Fruit fly (Drosophila melanogaster) whole organism, pupa: ENCODE results near the gene Fst.

ENCODE experiments used
- CG10348 ChIP-seq: fragments of 200-800 bp; sonication (Bioruptor generic); IDR thresholded peaks from 2 replicates; pipeline ENCODE4 v1.3.6; 2022; ENCODE audit warnings: missing biosample characterization, missing genetic modification characterization
- CG12605 ChIP-seq: fragments of 200-800 bp; sonication (Bioruptor generic); IDR thresholded peaks from 2 replicates; pipeline ENCODE4 v1.3.6; 2022; ENCODE audit warnings: missing biosample characterization, missing genetic modification characterization
- CG13204 ChIP-seq: fragments of 200-800 bp; sonication (Bioruptor generic); optimal IDR thresholded peaks from 2 replicates; lab custom pipeline; 2018; ENCODE audit warnings: missing biosample characterization, mild to moderate bottlenecking, missing genetic modification characterization, moderate library complexity
- CG14655 ChIP-seq: fragments of 200-800 bp; sonication (Bioruptor generic); optimal IDR thresholded peaks from 3 replicates; lab custom pipeline; 2017; ENCODE audit warnings: mild to moderate bottlenecking, missing biosample characterization, missing genetic modification reagents, missing genetic modification characterization
- CG15710 ChIP-seq: fragments of 200-800 bp; sonication (Bioruptor generic); optimal IDR thresholded peaks from 2 replicates; lab custom pipeline; 2018; ENCODE audit warnings: missing biosample characterization, mild to moderate bottlenecking, missing genetic modification characterization, moderate library complexity
- CG17806 ChIP-seq: fragments of 200-800 bp; sonication (Bioruptor generic); optimal IDR thresholded peaks from 2 replicates; lab custom pipeline; 2018; ENCODE audit warnings: missing biosample characterization, mild to moderate bottlenecking, missing genetic modification characterization, moderate library complexity
- CG9948 ChIP-seq: fragments of 200-800 bp; sonication (Bioruptor generic); optimal IDR thresholded peaks from 2 replicates; lab custom pipeline; 2018; ENCODE audit warnings: missing biosample characterization, mild to moderate bottlenecking, missing genetic modification characterization, moderate library complexity
- EcR ChIP-seq: fragments of 200-800 bp; sonication (Bioruptor generic); optimal IDR thresholded peaks from 3 replicates; lab custom pipeline; 2019; ENCODE audit warnings: missing biosample characterization, missing genetic modification characterization, mild to moderate bottlenecking, moderate library complexity, missing genetic modification reagents
- Snoo ChIP-seq: fragments of 200-800 bp; sonication (Bioruptor generic); optimal IDR thresholded peaks from 3 replicates; lab custom pipeline; 2017; ENCODE audit warnings: missing biosample characterization, mild to moderate bottlenecking, missing genetic modification characterization, inconsistent platforms
- rn ChIP-seq: fragments of 200-800 bp; sonication (Bioruptor generic); IDR thresholded peaks from 2 replicates; pipeline ENCODE4 v1.3.6; 2022; ENCODE audit warnings: missing biosample characterization, missing genetic modification characterization

dm6 chr3R:9632110-9632921 is 13.6 kb downstream of the Fst start:
- TF ChIP-seq CG15710 (tag; lab: Kevin White, UChicago) (no peak), CG14655 (GFP tag; lab: Kevin White, UChicago) (no peak), CG17806 (tag; lab: Kevin White, UChicago) (no peak), CG13204 (no peak), CG9948 (tag; lab: Kevin White, UChicago) (no peak), rn (no peak), Snoo (tag; lab: Kevin White, UChicago) (no peak), EcR (GFP tag; lab: Kevin White, UChicago) (no peak), CG12605 (GFP tag; lab: Robert Waterston, UW) (no peak), CG10348 (GFP tag; lab: Robert Waterston, UW) (no peak)
